Fruit fly (Drosophila melanogaster) whole organism: Measurements from ENCODE around the gene Inx3.

Source experiments
- CG8478 ChIP-seq: fragments of >200 bp; optimal IDR thresholded peaks from 2 replicates; lab custom pipeline; 2018; ENCODE audit warnings: inconsistent platforms
- EcR ChIP-seq, 2 experiments: fragments of >200 bp; optimal IDR thresholded peaks; 2 replicates each; lab custom pipeline; 2017; ENCODE audit warnings: missing biosample characterization in 2 of 2, missing genetic modification characterization in 2 of 2, missing genetic modification reagents in 2 of 2
- psq ChIP-seq: fragments of >200 bp; optimal IDR thresholded peaks from 2 replicates; lab custom pipeline; 2017
- usp ChIP-seq: fragments of >200 bp; optimal IDR thresholded peaks from 2 replicates; lab custom pipeline; 2017; ENCODE audit warnings: missing biosample characterization, missing genetic modification characterization, mixed read lengths

- TF ChIP-seq psq (lab: Kevin White, UChicago), result no peak
- TF ChIP-seq usp, result no peak
- no peak for TF ChIP-seq CG8478 (lab: Kevin White, UChicago)
- no peak for TF ChIP-seq EcR (GFP tag; optimal IDR thresholded peaks at IDR 0.05; lab: Kevin White, UChicago)
These were observed 11.1 kb upstream of the Inx3 start for dm6 chr3R:28870364-28870763.
